Worm (Caenorhabditis elegans) whole organism, L4/young adult: Measurements from ENCODE around the gene clec-22.

Experiments used
- W03F9.2 ChIP-seq: fragments of 150-350 bp; optimal IDR thresholded peaks from 2 replicates; lab custom pipeline; 2014; ENCODE audit warnings: missing biosample characterization, missing genetic modification characterization
- dao-5 ChIP-seq: sonication (generic microtip); optimal IDR thresholded peaks from 2 replicates; lab custom pipeline; 2016; ENCODE audit warnings: missing genotype, missing genetic modification characterization, moderate library complexity, missing compliant biosample characterization
- him-1 ChIP-seq: sonication (generic microtip); optimal IDR thresholded peaks from 2 replicates; lab custom pipeline; 2016; ENCODE audit warnings: missing genotype, missing genetic modification reagents, missing genetic modification characterization, missing compliant biosample characterization

clec-22 gene

ce11 chrV:16836100-16836499, 22.1 kb upstream of the clec-22 start:
- no peak for TF ChIP-seq him-1 (tag; lab: Kevin White, UChicago)
- TF ChIP-seq W03F9.2, result no peak
- TF ChIP-seq dao-5 (tag; lab: Kevin White, UChicago), result no peak

DNA sequence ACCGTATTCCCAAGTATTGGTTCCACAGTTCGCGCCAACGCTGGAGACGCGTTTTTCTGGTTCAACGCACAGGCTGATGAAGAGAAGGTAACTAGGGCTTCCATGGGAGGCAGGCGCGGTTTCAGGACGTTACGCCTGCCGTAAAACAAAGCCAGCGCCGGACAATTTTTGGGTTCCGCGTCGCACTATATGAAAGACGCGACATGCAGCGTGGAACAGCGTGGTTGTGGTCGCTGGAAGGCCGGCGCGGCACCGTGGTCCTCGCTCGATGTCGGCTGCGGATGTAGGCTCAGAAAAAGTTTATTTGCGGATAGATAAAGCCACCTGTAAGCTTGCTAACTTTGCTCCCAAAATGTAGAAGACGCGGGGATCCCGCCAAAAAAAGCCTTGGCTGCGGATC, 19.8 kb upstream of the clec-22 start:
- TF ChIP-seq dao-5 (tag; lab: Kevin White, UChicago), result no peak
- TF ChIP-seq him-1 (tag; lab: Kevin White, UChicago), result no peak
- TF ChIP-seq W03F9.2, result no peak

DNA sequence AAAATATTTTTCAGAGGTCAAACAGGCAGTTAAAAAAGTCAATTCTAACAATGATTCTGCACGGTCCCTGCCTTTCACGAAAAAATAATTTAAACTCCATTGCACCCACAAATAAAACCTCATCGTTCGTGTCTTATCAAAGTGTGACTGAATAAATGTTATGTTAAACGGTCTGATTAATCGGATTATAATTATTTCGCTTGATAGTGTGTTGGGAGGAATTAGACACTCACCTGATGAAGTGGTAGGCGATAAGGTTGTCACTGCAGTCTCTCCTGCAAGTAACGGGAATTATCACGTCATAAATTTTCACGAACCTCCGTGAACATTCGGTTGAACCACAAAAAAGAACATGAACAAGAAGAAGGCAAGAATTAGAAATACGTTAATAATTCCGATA, 17.9 kb upstream of the clec-22 start:
- TF ChIP-seq W03F9.2, result no peak
- TF ChIP-seq him-1 (tag; lab: Kevin White, UChicago), result no peak
- TF ChIP-seq dao-5 (tag; lab: Kevin White, UChicago), result no peak

DNA sequence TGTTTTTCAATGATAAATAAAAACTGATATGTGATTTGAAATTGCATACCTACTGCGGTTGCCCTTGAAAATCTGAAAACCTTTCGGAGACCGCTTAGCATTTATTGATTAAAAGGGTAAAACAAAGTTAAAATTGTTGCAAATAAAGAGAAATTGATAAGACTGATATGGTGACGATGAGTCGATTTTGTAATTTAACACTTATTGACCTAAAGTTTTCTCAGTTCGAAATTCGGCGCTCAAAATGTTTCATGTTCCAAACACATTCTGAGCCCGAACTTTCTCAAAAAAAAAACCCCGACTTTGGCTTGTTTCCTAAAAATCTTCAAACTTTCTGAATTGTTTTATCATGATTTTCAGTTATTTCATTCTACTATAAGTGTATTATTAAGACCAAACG, 17.3 kb upstream of the clec-22 start, which contains the start of gene clec-40:
Gene clec-40 (minus strand): TSS at position 101 of the 400 bp plus-strand sequence.
- TF ChIP-seq him-1 (tag; lab: Kevin White, UChicago), result no peak

DNA sequence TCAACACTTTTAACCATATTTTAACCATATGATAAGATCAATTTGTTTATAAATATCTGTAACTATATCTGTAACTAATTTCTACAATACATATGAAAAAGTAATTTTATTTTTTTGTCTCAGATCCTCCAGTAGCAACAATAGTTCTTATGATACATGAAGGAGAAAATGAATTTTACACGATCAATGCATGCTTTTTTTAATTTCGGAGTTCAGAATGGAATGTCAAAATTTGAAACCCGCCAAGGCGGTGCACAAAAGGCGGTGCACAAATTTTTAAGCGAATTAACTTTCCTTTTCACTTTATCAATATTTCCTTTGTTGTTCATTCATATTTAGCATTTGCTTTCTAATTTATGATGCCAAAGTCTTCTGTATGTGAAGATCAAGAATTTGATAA, 15.3 kb upstream of the clec-22 start, which contains the start of gene clec-25:
Gene clec-25 (plus strand): TSS at position 301 of the 400 bp plus-strand sequence.
- TF ChIP-seq dao-5 (tag; lab: Kevin White, UChicago) (no peak), W03F9.2 (no peak), him-1 (tag; lab: Kevin White, UChicago) (no peak)

DNA sequence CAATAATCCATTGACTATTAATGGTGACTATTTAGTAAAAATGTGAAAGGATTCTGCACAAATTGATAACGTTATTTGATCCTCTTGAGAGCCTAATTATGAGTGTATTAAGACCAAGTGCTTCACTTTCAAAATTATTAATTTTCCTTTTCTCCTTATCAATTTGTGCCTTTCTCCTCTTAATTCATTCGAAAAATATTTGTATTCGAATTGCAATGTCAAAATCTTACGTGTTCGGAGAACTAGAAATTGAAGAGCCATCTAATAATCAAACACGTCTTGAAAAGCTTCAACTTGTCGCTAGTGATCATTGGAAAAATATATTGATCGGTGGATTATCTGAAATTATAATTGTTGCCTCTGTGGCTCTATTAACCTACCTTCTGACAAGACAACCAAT, 9.7 kb upstream of the clec-22 start, which contains the start of the genes clec-36 and clec-26:
Gene clec-36 (minus strand): TSS at position 101 of the 400 bp plus-strand sequence.
Gene clec-26 (plus strand): TSS at position 114 of the 400 bp plus-strand sequence.
- no peak for TF ChIP-seq dao-5 (tag; lab: Kevin White, UChicago)
- TF ChIP-seq him-1 (tag; lab: Kevin White, UChicago), result no peak
- no peak for TF ChIP-seq W03F9.2

DNA sequence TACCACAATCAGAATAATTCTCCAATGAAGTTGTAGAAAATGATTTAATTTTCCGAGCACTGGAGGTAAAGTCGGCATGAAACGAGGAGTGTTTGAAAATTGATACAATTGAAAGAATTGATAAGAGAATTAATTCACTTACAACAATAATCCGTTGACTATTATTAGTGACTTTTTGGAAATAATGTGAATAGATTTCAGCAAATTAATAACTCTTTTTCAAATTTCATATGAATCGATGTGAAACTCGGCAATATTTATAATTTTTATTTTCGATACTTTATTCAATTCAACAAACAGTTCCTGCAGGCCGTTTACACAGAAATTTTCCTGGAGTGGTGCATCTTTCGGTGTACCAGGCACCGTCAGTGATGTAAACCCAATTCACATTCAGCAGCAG, 6.2 kb upstream of the clec-22 start, which contains the start of gene clec-37:
Gene clec-37 (minus strand): TSS at position 101 of the 400 bp plus-strand sequence.
- TF ChIP-seq W03F9.2 (no peak), him-1 (tag; lab: Kevin White, UChicago) (no peak), dao-5 (tag; lab: Kevin White, UChicago) (no peak)

- TF ChIP-seq him-1 (tag; lab: Kevin White, UChicago) (no peak), dao-5 (tag; lab: Kevin White, UChicago) (no peak), W03F9.2 (no peak)
Observed at ce11 chrV:16853956-16854683, 4.1 kb upstream of the clec-22 start, which contains the start of the genes clec-35 and clec-27. TSS of gene clec-35 (minus strand) at chrV:16854056. TSS of gene clec-27 (plus strand) at chrV:16854633.

DNA sequence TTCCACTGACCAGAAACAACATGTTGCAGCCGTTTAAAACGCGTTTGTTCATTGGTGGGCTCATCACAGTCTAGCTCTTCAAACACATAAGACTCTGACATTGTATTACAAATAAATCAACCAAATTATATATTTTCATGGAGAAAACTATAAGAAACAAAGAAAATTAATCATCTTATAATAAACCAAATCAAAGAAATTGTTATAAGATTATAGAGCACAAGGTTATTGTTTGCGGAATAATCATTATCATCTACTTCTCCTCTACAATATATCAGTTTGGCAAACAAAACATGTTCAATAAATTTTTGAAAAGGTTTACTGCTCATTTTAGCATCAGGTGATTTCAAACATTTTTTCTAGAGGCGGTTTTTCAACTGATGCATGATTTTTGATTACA, 3.5 kb downstream of the clec-22 start, which contains the start of the genes clec-32 and clec-24:
Gene clec-32 (minus strand): TSS at position 101 of the 400 bp plus-strand sequence.
Gene clec-24 (plus strand): TSS at position 294 of the 400 bp plus-strand sequence.
- TF ChIP-seq dao-5 (tag; lab: Kevin White, UChicago) (no peak), him-1 (tag; lab: Kevin White, UChicago) (no peak), W03F9.2 (no peak)

DNA sequence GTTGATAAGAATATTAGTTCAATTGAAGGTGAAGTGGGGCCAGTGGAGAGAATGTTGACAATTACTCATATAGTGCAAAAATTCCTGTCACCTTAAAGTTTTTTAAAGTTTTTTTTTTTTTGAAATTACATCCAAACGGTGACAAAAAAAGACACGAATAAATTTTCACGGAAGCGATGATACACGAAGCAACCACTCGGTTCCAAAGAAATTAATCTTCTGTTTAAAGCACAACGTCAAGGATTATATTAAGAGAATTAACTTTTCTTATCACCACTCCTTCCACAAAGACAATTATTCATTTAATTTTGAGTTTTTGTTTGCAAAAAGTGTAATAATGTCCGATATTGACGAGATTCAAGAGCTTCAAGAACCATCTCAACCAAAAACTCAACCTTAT, 7.2 kb downstream of the clec-22 start, which contains the start of gene clec-28:
Gene clec-28 (plus strand): TSS at position 301 of the 400 bp plus-strand sequence.
- no peak for TF ChIP-seq dao-5 (tag; lab: Kevin White, UChicago)
- TF ChIP-seq W03F9.2, result no peak
- no peak for TF ChIP-seq him-1 (tag; lab: Kevin White, UChicago)

ce11 chrV:16869740-16870139, 11.5 kb downstream of the clec-22 start, which contains the start of gene clec-33:
TSS of gene clec-33 (minus strand) at chrV:16869840.
- no peak for TF ChIP-seq him-1 (tag; lab: Kevin White, UChicago)
- TF ChIP-seq W03F9.2, result no peak
- TF ChIP-seq dao-5 (tag; lab: Kevin White, UChicago), result no peak

- TF ChIP-seq him-1 (tag; lab: Kevin White, UChicago), result no peak
- TF ChIP-seq W03F9.2, result no peak
- TF ChIP-seq dao-5 (tag; lab: Kevin White, UChicago), result no peak
Observed at ce11 chrV:16871387-16871786, 13.2 kb downstream of the clec-22 start, which contains the start of gene thn-4. TSS of gene thn-4 (minus strand) at chrV:16871487.

DNA sequence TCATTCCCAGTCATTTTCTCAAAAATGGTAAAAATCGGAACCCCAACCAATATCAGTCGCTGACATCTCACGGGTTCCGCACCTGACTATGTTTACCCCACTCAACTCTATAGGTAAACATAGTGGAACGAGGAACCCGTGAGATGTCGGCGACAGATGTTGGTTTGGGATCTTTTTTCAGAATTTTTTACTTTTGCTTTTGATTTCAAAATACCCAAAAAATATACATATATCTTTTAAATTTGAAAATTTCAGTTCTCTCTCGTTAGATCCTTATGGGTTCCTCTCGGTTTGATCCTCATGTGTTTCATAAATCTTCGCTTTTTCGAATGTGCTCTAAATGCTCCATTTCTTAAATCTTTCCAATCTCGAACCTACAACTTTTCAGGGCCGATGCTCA, 15.4 kb downstream of the clec-22 start, which contains the start of gene srw-23:
Gene srw-23 (plus strand): TSS at position 301 of the 400 bp plus-strand sequence.
- TF ChIP-seq him-1 (tag; lab: Kevin White, UChicago), result no peak
- TF ChIP-seq W03F9.2, result no peak
- no peak for TF ChIP-seq dao-5 (tag; lab: Kevin White, UChicago)

ce11 chrV:16874966-16875365, 16.7 kb downstream of the clec-22 start, which contains the start of gene F49A5.10:
TSS of gene F49A5.10 (plus strand) at chrV:16875266.
- no peak for TF ChIP-seq dao-5 (tag; lab: Kevin White, UChicago)
- no peak for TF ChIP-seq him-1 (tag; lab: Kevin White, UChicago)
- no peak for TF ChIP-seq W03F9.2
